Fruit fly (Drosophila melanogaster) whole organism, embryonic: ENCODE measurements around the gene CG31268.

Experiments
- Awh ChIP-seq: fragments of 200-800 bp; sonication (Bioruptor generic); IDR thresholded peaks from 2 replicates; pipeline ENCODE4, ENCODE4 v1.3.6; 2022; ENCODE audit warnings: missing biosample characterization, missing genetic modification characterization
- B-H1 ChIP-seq: fragments of 200-800 bp; sonication (Bioruptor generic); IDR thresholded peaks from 3 replicates; pipeline ENCODE4 v1.3.6; 2022; ENCODE audit warnings: missing biosample characterization, missing genetic modification characterization
- CG10267 ChIP-seq: fragments of 200-800 bp; sonication (Bioruptor generic); optimal IDR thresholded peaks from 2 replicates; lab custom pipeline; 2018; ENCODE audit warnings: missing biosample characterization, mild to moderate bottlenecking, missing genetic modification characterization, moderate library complexity
- CG10431 ChIP-seq: fragments of 200-800 bp; sonication (Bioruptor generic); optimal IDR thresholded peaks from 3 replicates; lab custom pipeline; 2018; ENCODE audit warnings: missing biosample characterization, mild to moderate bottlenecking, missing genetic modification characterization
- CG11560 ChIP-seq: fragments of 200-800 bp; sonication (Bioruptor generic); IDR thresholded peaks from 3 replicates; pipeline ENCODE4 v1.3.6; 2022; ENCODE audit warnings: missing biosample characterization, missing genetic modification characterization
- CG12219 ChIP-seq: fragments of 200-800 bp; sonication (Bioruptor generic); optimal IDR thresholded peaks from 3 replicates; lab custom pipeline; 2018; ENCODE audit warnings: missing biosample characterization, mild to moderate bottlenecking, missing genetic modification characterization
- CG12659 ChIP-seq: fragments of 200-800 bp; sonication (Bioruptor generic); optimal IDR thresholded peaks from 3 replicates; lab custom pipeline; 2017; ENCODE audit warnings: mild to moderate bottlenecking, missing biosample characterization, missing genetic modification reagents, missing genetic modification characterization
- CG12769 ChIP-seq: fragments of 200-800 bp; sonication (Bioruptor generic); optimal IDR thresholded peaks from 2 replicates; lab custom pipeline; 2019; ENCODE audit warnings: missing biosample characterization, mild to moderate bottlenecking, missing genetic modification characterization, moderate library complexity
- CG13894 ChIP-seq: fragments of 200-800 bp; sonication (Bioruptor generic); optimal IDR thresholded peaks from 3 replicates; lab custom pipeline; 2018; ENCODE audit warnings: missing biosample characterization, mild to moderate bottlenecking, missing genetic modification characterization, moderate library complexity
- CG16863 ChIP-seq: fragments of 200-800 bp; sonication (Bioruptor generic); optimal IDR thresholded peaks from 3 replicates; lab custom pipeline; 2016; ENCODE audit warnings: missing biosample characterization, missing genetic modification characterization
- CG18599 ChIP-seq: fragments of 200-800 bp; sonication (Bioruptor generic); optimal IDR thresholded peaks from 3 replicates; lab custom pipeline; 2017; ENCODE audit warnings: missing biosample characterization, missing genetic modification characterization, mild to moderate bottlenecking, moderate library complexity, missing genetic modification reagents
- CG31224 ChIP-seq: fragments of 200-800 bp; sonication (Bioruptor generic); IDR thresholded peaks from 2 replicates; pipeline ENCODE4 v1.3.6; 2022; ENCODE audit warnings: missing biosample characterization, missing genetic modification characterization
- CG3163 ChIP-seq: fragments of 200-800 bp; sonication (Bioruptor generic); optimal IDR thresholded peaks from 3 replicates; lab custom pipeline; 2016; ENCODE audit warnings: missing biosample characterization, missing genetic modification characterization
- CG5245 ChIP-seq: fragments of 200-800 bp; sonication (Bioruptor generic); optimal IDR thresholded peaks from 3 replicates; lab custom pipeline; 2016; ENCODE audit warnings: missing biosample characterization, missing genetic modification characterization
- CG5953 ChIP-seq: fragments of 200-800 bp; sonication (Bioruptor generic); IDR thresholded peaks from 2 replicates; pipeline ENCODE4 v1.3.6; 2022; ENCODE audit warnings: missing biosample characterization, missing genetic modification characterization
- CG6654 ChIP-seq: fragments of 200-800 bp; sonication (Bioruptor generic); optimal IDR thresholded peaks from 2 replicates; lab custom pipeline; 2017; ENCODE audit warnings: missing biosample characterization, mild to moderate bottlenecking, missing genetic modification characterization
- CG6765 ChIP-seq: fragments of 200-800 bp; sonication (Bioruptor generic); optimal IDR thresholded peaks from 3 replicates; lab custom pipeline; 2017; ENCODE audit warnings: missing biosample characterization, mild to moderate bottlenecking, missing genetic modification characterization
- CG6854 ChIP-seq: fragments of 200-800 bp; sonication (Bioruptor generic); optimal IDR thresholded peaks from 3 replicates; lab custom pipeline; 2017; ENCODE audit warnings: missing biosample characterization, mild to moderate bottlenecking, missing genetic modification characterization
- CG7372 ChIP-seq: fragments of 200-800 bp; sonication (Bioruptor generic); IDR thresholded peaks from 2 replicates; pipeline ENCODE4 v1.3.6; 2022; ENCODE audit warnings: missing biosample characterization, missing genetic modification characterization
- CG7987 ChIP-seq: fragments of 200-800 bp; sonication (Bioruptor generic); optimal IDR thresholded peaks from 2 replicates; lab custom pipeline; 2018; ENCODE audit warnings: missing biosample characterization, mild to moderate bottlenecking, missing genetic modification characterization, moderate library complexity
- CG9727 ChIP-seq: fragments of 200-800 bp; sonication (Bioruptor generic); optimal IDR thresholded peaks from 3 replicates; lab custom pipeline; 2017; ENCODE audit warnings: missing biosample characterization, mild to moderate bottlenecking, missing genetic modification characterization
- CG9797 ChIP-seq: fragments of 200-800 bp; sonication (Bioruptor generic); optimal IDR thresholded peaks from 3 replicates; lab custom pipeline; 2018; ENCODE audit warnings: missing biosample characterization, mild to moderate bottlenecking, missing genetic modification characterization
- Chrac-16 ChIP-seq: fragments of 200-800 bp; sonication (Bioruptor generic); optimal IDR thresholded peaks from 3 replicates; lab custom pipeline; 2016; ENCODE audit warnings: missing biosample characterization, missing genetic modification characterization
- Doc3 ChIP-seq: fragments of 200-800 bp; sonication (Bioruptor generic); IDR thresholded peaks from 3 replicates; pipeline ENCODE4 v1.3.6; 2022; ENCODE audit warnings: missing biosample characterization, missing genetic modification characterization; ENCODE audit not compliant: partially characterized antibody
- HLH4C ChIP-seq: fragments of 200-800 bp; sonication (Bioruptor generic); IDR thresholded peaks from 3 replicates; pipeline ENCODE4 v1.3.6; 2022; ENCODE audit warnings: missing biosample characterization, missing genetic modification characterization; ENCODE audit not compliant: partially characterized antibody
- Hmx ChIP-seq: fragments of 200-800 bp; sonication (Bioruptor generic); optimal IDR thresholded peaks from 2 replicates; lab custom pipeline; 2016; ENCODE audit warnings: missing biosample characterization, missing genetic modification characterization
- Lhr ChIP-seq: fragments of 200-800 bp; sonication (Bioruptor generic); optimal IDR thresholded peaks from 3 replicates; lab custom pipeline; 2017; ENCODE audit warnings: mild to moderate bottlenecking, missing biosample characterization, missing genetic modification reagents, missing genetic modification characterization
- NK7.1 ChIP-seq: fragments of 200-800 bp; sonication (Bioruptor generic); optimal IDR thresholded peaks from 3 replicates; lab custom pipeline; 2016; ENCODE audit warnings: missing biosample characterization, missing genetic modification characterization
- Nf-YA ChIP-seq: fragments of 200-800 bp; sonication (Bioruptor generic); IDR thresholded peaks from 2 replicates; pipeline ENCODE4 v1.3.6; 2022; ENCODE audit warnings: missing biosample characterization, missing genetic modification characterization
- Sry-δ ChIP-seq: fragments of 200-800 bp; sonication (Bioruptor generic); optimal IDR thresholded peaks from 2 replicates; lab custom pipeline; 2016; ENCODE audit warnings: missing biosample characterization, missing genetic modification characterization
- Xbp1 ChIP-seq: fragments of 200-800 bp; sonication (Bioruptor generic); optimal IDR thresholded peaks from 3 replicates; lab custom pipeline; 2016; ENCODE audit warnings: missing biosample characterization, mild to moderate bottlenecking, missing genetic modification characterization
- ac ChIP-seq: fragments of 200-800 bp; sonication (Bioruptor generic); optimal IDR thresholded peaks from 3 replicates; lab custom pipeline; 2017; ENCODE audit warnings: missing biosample characterization, mild to moderate bottlenecking, missing genetic modification characterization
- bowl ChIP-seq: fragments of 200-800 bp; sonication (Bioruptor generic); IDR thresholded peaks from 2 replicates; pipeline ENCODE4 v1.3.6; 2022; ENCODE audit warnings: missing biosample characterization, missing genetic modification characterization
- dmrt11E ChIP-seq: fragments of 200-800 bp; sonication (Bioruptor generic); optimal IDR thresholded peaks from 3 replicates; lab custom pipeline; 2018; ENCODE audit warnings: missing biosample characterization, mild to moderate bottlenecking, missing genetic modification characterization, moderate library complexity
- fd96Cb ChIP-seq: fragments of 200-800 bp; sonication (Bioruptor generic); optimal IDR thresholded peaks from 2 replicates; lab custom pipeline; 2018; ENCODE audit warnings: missing biosample characterization, mild to moderate bottlenecking, missing genetic modification characterization, moderate library complexity
- gfzf ChIP-seq: fragments of 200-800 bp; sonication (Bioruptor generic); optimal IDR thresholded peaks from 2 replicates; lab custom pipeline; 2016; ENCODE audit warnings: missing biosample characterization, mild to moderate bottlenecking, missing genetic modification characterization, moderate library complexity
- hth ChIP-seq: fragments of >200 bp; optimal IDR thresholded peaks from 2 replicates; lab custom pipeline; 2017; ENCODE audit warnings: inconsistent platforms
- ind ChIP-seq: fragments of 200-800 bp; sonication (Bioruptor generic); optimal IDR thresholded peaks from 3 replicates; lab custom pipeline; 2016; ENCODE audit warnings: missing biosample characterization, missing genetic modification characterization
- lmd ChIP-seq: fragments of 200-800 bp; sonication (Bioruptor generic); IDR thresholded peaks from 2 replicates; pipeline ENCODE4 v1.3.6; 2022; ENCODE audit warnings: missing biosample characterization, missing genetic modification characterization
- nmo ChIP-seq: fragments of 200-800 bp; sonication (Bioruptor generic); optimal IDR thresholded peaks from 2 replicates; lab custom pipeline; 2018; ENCODE audit warnings: missing biosample characterization, mild to moderate bottlenecking, missing genetic modification characterization, moderate library complexity
- org-1 ChIP-seq: fragments of 200-800 bp; sonication (Bioruptor generic); optimal IDR thresholded peaks from 2 replicates; lab custom pipeline; 2017; ENCODE audit warnings: missing biosample characterization, missing genetic modification characterization
- pho ChIP-seq: fragments of 200-800 bp; sonication (Bioruptor generic); optimal IDR thresholded peaks from 2 replicates; lab custom pipeline; 2016; ENCODE audit warnings: missing biosample characterization, missing genetic modification characterization
- pros ChIP-seq: fragments of 200-800 bp; sonication (Bioruptor generic); optimal IDR thresholded peaks from 3 replicates; lab custom pipeline; 2019; ENCODE audit warnings: missing biosample characterization, mild to moderate bottlenecking, missing genetic modification characterization, moderate library complexity
- psq ChIP-seq: fragments of 200-800 bp; sonication (Bioruptor generic); optimal IDR thresholded peaks from 2 replicates; lab custom pipeline; 2017; ENCODE audit warnings: missing biosample characterization, missing genetic modification characterization
- run ChIP-seq: fragments of 200-800 bp; sonication (Bioruptor generic); optimal IDR thresholded peaks from 3 replicates; lab custom pipeline; 2018; ENCODE audit warnings: missing biosample characterization, mild to moderate bottlenecking, missing genetic modification characterization
- sqz ChIP-seq: fragments of 200-800 bp; sonication (Bioruptor generic); optimal IDR thresholded peaks from 3 replicates; lab custom pipeline; 2018; ENCODE audit warnings: missing biosample characterization, mild to moderate bottlenecking, missing genetic modification characterization
- tio ChIP-seq: fragments of 200-800 bp; sonication (Bioruptor generic); optimal IDR thresholded peaks from 2 replicates; lab custom pipeline; 2017; ENCODE audit warnings: missing biosample characterization, missing genetic modification characterization, inconsistent platforms
- toy ChIP-seq: fragments of 200-800 bp; sonication (Bioruptor generic); IDR thresholded peaks from 2 replicates; pipeline ENCODE4 v1.3.6; 2022; ENCODE audit warnings: missing biosample characterization, missing genetic modification characterization
- tx ChIP-seq: fragments of 200-800 bp; sonication (Bioruptor generic); optimal IDR thresholded peaks from 2 replicates; lab custom pipeline; 2016; ENCODE audit warnings: missing biosample characterization, missing genetic modification characterization
- vvl ChIP-seq: fragments of 200-800 bp; sonication (Bioruptor generic); IDR thresholded peaks from 2 replicates; pipeline ENCODE4 v1.3.6; 2022; ENCODE audit warnings: missing biosample characterization, missing genetic modification characterization
- wdn ChIP-seq: fragments of 200-800 bp; sonication (Bioruptor generic); IDR thresholded peaks from 2 replicates; pipeline ENCODE4 v1.3.6; 2022; ENCODE audit warnings: missing biosample characterization, missing genetic modification characterization
- zfh2 ChIP-seq: fragments of 200-800 bp; sonication (Bioruptor generic); optimal IDR thresholded peaks from 2 replicates; lab custom pipeline; 2016; ENCODE audit warnings: missing biosample characterization, missing genetic modification characterization

CG31268 gene

dm6 chr3R:17056183-17056904, 24.7 kb downstream of the CG31268 start (continued):
- TF ChIP-seq pros (GFP tag; lab: Kevin White, UChicago) (peak; percentile 86), sqz (peak; percentile 100), pho (GFP tag; lab: Kevin White, UChicago) (no peak), CG10431 (no peak), CG7987 (GFP tag; lab: Kevin White, UChicago) (peak; percentile 34), run (tag; lab: Kevin White, UChicago) (no peak), Nf-YA (no peak), hth (no peak), nmo (GFP tag; lab: Kevin White, UChicago) (peak; percentile 51), zfh2 (GFP tag; lab: Kevin White, UChicago) (no peak), tx (GFP tag; lab: Kevin White, UChicago) (no peak), Xbp1 (GFP tag; lab: Kevin White, UChicago) (no peak), CG13894 (tag; lab: Kevin White, UChicago) (peak; percentile 74), tio (GFP tag; lab: Kevin White, UChicago) (no peak), CG5953 (GFP tag; lab: Robert Waterston, UW) (0 out of 2 replicates have a peak, but pooled peaks have one; percentile 6), CG6765 (peak; percentile 62), wdn (0 out of 2 replicates have a peak, but pooled peaks have one; percentile 7), bowl (GFP tag; lab: Robert Waterston, UW) (peak; percentile 11; the same call in 1 of the 2 replicates), CG3163 (GFP tag; lab: Kevin White, UChicago) (peak; percentile 31), CG6654 (GFP tag; lab: Kevin White, UChicago) (no peak), lmd (no peak), CG16863 (GFP tag; lab: Kevin White, UChicago) (no peak), psq (GFP tag; lab: Kevin White, UChicago) (no peak), vvl (GFP tag; lab: Robert Waterston, UW) (peak; percentile 42), CG12769 (tag; lab: Kevin White, UChicago) (peak; percentile 97), Sry-δ (GFP tag; lab: Kevin White, UChicago) (no peak), CG9727 (GFP tag; lab: Kevin White, UChicago) (peak; percentile 24), org-1 (peak; percentile 25)

dm6 chr3R:17056905-17057251, 25.3 kb downstream of the CG31268 start:
- TF ChIP-seq CG18599 (GFP tag; lab: Kevin White, UChicago) (no peak), ac (GFP tag; lab: Kevin White, UChicago) (no peak), CG10267 (tag; lab: Kevin White, UChicago) (no peak), CG5245 (GFP tag; lab: Kevin White, UChicago) (peak; percentile 33), CG12659 (GFP tag; lab: Kevin White, UChicago) (no peak), ind (GFP tag; lab: Kevin White, UChicago) (no peak), HLH4C (GFP tag; lab: Robert Waterston, UW) (no peak), dmrt11E (peak; percentile 10), toy (no peak), Lhr (GFP tag; lab: Kevin White, UChicago) (no peak), CG7372 (GFP tag; lab: Robert Waterston, UW) (no peak), Doc3 (GFP tag; lab: Robert Waterston, UW) (no peak), fd96Cb (peak; percentile 45), B-H1 (no peak), CG9797 (GFP tag; lab: Kevin White, UChicago) (no peak), Chrac-16 (GFP tag; lab: Kevin White, UChicago) (no peak), CG6854 (GFP tag; lab: Kevin White, UChicago) (no peak), gfzf (GFP tag; lab: Kevin White, UChicago) (no peak), CG12219 (GFP tag; lab: Kevin White, UChicago) (no peak), Hmx (GFP tag; lab: Kevin White, UChicago) (no peak), CG31224 (GFP tag; lab: Robert Waterston, UW) (no peak), NK7.1 (GFP tag; lab: Kevin White, UChicago) (no peak), Awh (GFP tag; lab: Robert Waterston, UW) (no peak; the same call in 1 of the 2 replicates), CG11560 (no peak)
